Fruit fly (Drosophila melanogaster) whole organism, pupa: Measurements from ENCODE around the gene CG2604.

Source experiments
- CG10348 ChIP-seq: fragments of 200-800 bp; sonication (Bioruptor generic); IDR thresholded peaks from 2 replicates; pipeline ENCODE4 v1.3.6; 2022; ENCODE audit warnings: missing biosample characterization, missing genetic modification characterization
- CG12605 ChIP-seq: fragments of 200-800 bp; sonication (Bioruptor generic); IDR thresholded peaks from 2 replicates; pipeline ENCODE4 v1.3.6; 2022; ENCODE audit warnings: missing biosample characterization, missing genetic modification characterization
- CG13204 ChIP-seq: fragments of 200-800 bp; sonication (Bioruptor generic); optimal IDR thresholded peaks from 2 replicates; lab custom pipeline; 2018; ENCODE audit warnings: missing biosample characterization, mild to moderate bottlenecking, missing genetic modification characterization, moderate library complexity
- CG14655 ChIP-seq: fragments of 200-800 bp; sonication (Bioruptor generic); optimal IDR thresholded peaks from 3 replicates; lab custom pipeline; 2017; ENCODE audit warnings: mild to moderate bottlenecking, missing biosample characterization, missing genetic modification reagents, missing genetic modification characterization
- CG15710 ChIP-seq: fragments of 200-800 bp; sonication (Bioruptor generic); optimal IDR thresholded peaks from 2 replicates; lab custom pipeline; 2018; ENCODE audit warnings: missing biosample characterization, mild to moderate bottlenecking, missing genetic modification characterization, moderate library complexity
- CG17806 ChIP-seq: fragments of 200-800 bp; sonication (Bioruptor generic); optimal IDR thresholded peaks from 2 replicates; lab custom pipeline; 2018; ENCODE audit warnings: missing biosample characterization, mild to moderate bottlenecking, missing genetic modification characterization, moderate library complexity
- CG32121 ChIP-seq: fragments of 200-800 bp; sonication (Bioruptor generic); IDR thresholded peaks from 2 replicates; pipeline ENCODE4 v1.3.6; 2022; ENCODE audit warnings: missing biosample characterization, missing genetic modification characterization
- CG34367 ChIP-seq: fragments of 200-800 bp; sonication (Bioruptor generic); optimal IDR thresholded peaks from 2 replicates; lab custom pipeline; 2018; ENCODE audit warnings: missing biosample characterization, mild to moderate bottlenecking, missing genetic modification characterization
- CG4496 ChIP-seq: fragments of 200-800 bp; sonication (Bioruptor generic); IDR thresholded peaks from 3 replicates; pipeline ENCODE4 v1.3.6; 2022; ENCODE audit warnings: missing biosample characterization, missing genetic modification characterization
- CG8159 ChIP-seq: fragments of 200-800 bp; sonication (Bioruptor generic); optimal IDR thresholded peaks from 3 replicates; lab custom pipeline; 2018; ENCODE audit warnings: missing biosample characterization, mild to moderate bottlenecking, missing genetic modification characterization, moderate library complexity
- CG8301 ChIP-seq: fragments of 200-800 bp; sonication (Bioruptor generic); optimal IDR thresholded peaks from 2 replicates; lab custom pipeline; 2018; ENCODE audit warnings: missing biosample characterization, mild to moderate bottlenecking, missing genetic modification characterization
- CG9948 ChIP-seq: fragments of 200-800 bp; sonication (Bioruptor generic); optimal IDR thresholded peaks from 2 replicates; lab custom pipeline; 2018; ENCODE audit warnings: missing biosample characterization, mild to moderate bottlenecking, missing genetic modification characterization, moderate library complexity
- D1 ChIP-seq: fragments of 200-800 bp; sonication (Bioruptor generic); optimal IDR thresholded peaks from 2 replicates; lab custom pipeline; 2018; ENCODE audit warnings: missing biosample characterization, mild to moderate bottlenecking, missing genetic modification characterization, moderate library complexity
- EcR ChIP-seq: fragments of 200-800 bp; sonication (Bioruptor generic); optimal IDR thresholded peaks from 3 replicates; lab custom pipeline; 2019; ENCODE audit warnings: missing biosample characterization, missing genetic modification characterization, mild to moderate bottlenecking, moderate library complexity, missing genetic modification reagents
- Ets98B ChIP-seq: fragments of 200-800 bp; sonication (Bioruptor generic); IDR thresholded peaks from 2 replicates; pipeline ENCODE4 v1.3.6; 2022; ENCODE audit warnings: missing biosample characterization, missing genetic modification characterization
- Pif1A ChIP-seq: fragments of 200-800 bp; sonication (Bioruptor generic); optimal IDR thresholded peaks from 3 replicates; lab custom pipeline; 2016; ENCODE audit warnings: missing biosample characterization, missing genetic modification characterization
- Pif1B ChIP-seq: fragments of 200-800 bp; sonication (Bioruptor generic); optimal IDR thresholded peaks from 3 replicates; lab custom pipeline; 2016; ENCODE audit warnings: missing biosample characterization, missing genetic modification characterization
- Snoo ChIP-seq: fragments of 200-800 bp; sonication (Bioruptor generic); optimal IDR thresholded peaks from 3 replicates; lab custom pipeline; 2017; ENCODE audit warnings: missing biosample characterization, mild to moderate bottlenecking, missing genetic modification characterization, inconsistent platforms
- fd96Ca ChIP-seq: fragments of 200-800 bp; sonication (Bioruptor generic); IDR thresholded peaks from 3 replicates; pipeline ENCODE4 v1.3.6; 2022; ENCODE audit warnings: missing biosample characterization, missing genetic modification characterization
- gl ChIP-seq: fragments of 200-800 bp; sonication (Bioruptor generic); optimal IDR thresholded peaks from 2 replicates; lab custom pipeline; 2018; ENCODE audit warnings: missing biosample characterization, mild to moderate bottlenecking, missing genetic modification characterization
- rn ChIP-seq: fragments of 200-800 bp; sonication (Bioruptor generic); IDR thresholded peaks from 2 replicates; pipeline ENCODE4 v1.3.6; 2022; ENCODE audit warnings: missing biosample characterization, missing genetic modification characterization

The CG2604 gene

dm6 chr3R:5226025-5226424 is 2.9 kb upstream of the CG2604 start, which contains the start of gene Vps37B:
TSS of gene Vps37B (plus strand) at chr3R:5226158.
- no peak for TF ChIP-seq CG8301
- no peak for TF ChIP-seq Pif1A (GFP tag; lab: Kevin White, UChicago)
- no peak for TF ChIP-seq fd96Ca
- TF ChIP-seq CG17806 (tag; lab: Kevin White, UChicago), result no peak
- TF ChIP-seq Ets98B (GFP tag; lab: Robert Waterston, UW), result no peak
- TF ChIP-seq CG12605 (GFP tag; lab: Robert Waterston, UW), result no peak
- TF ChIP-seq EcR, result no peak
- no peak for TF ChIP-seq Pif1B (GFP tag; lab: Kevin White, UChicago)
- no peak for TF ChIP-seq rn (GFP tag; lab: Robert Waterston, UW)
- TF ChIP-seq CG14655, result no peak
- no peak for TF ChIP-seq CG10348 (GFP tag; lab: Robert Waterston, UW)
- no peak for TF ChIP-seq D1 (tag; lab: Kevin White, UChicago)
- no peak for TF ChIP-seq CG13204 (GFP tag; lab: Kevin White, UChicago)
- no peak for TF ChIP-seq gl (tag; lab: Kevin White, UChicago)
- no peak for TF ChIP-seq CG9948
- TF ChIP-seq CG15710, result no peak
- TF ChIP-seq CG32121, result no peak

dm6 chr3R:5223839-5224238 is 674 bp upstream of the CG2604 start, which contains the start of gene CG14664:
TSS of gene CG14664 (plus strand) at chr3R:5224139.
- peak; percentile 26; the same call in 1 of the 3 replicates for TF ChIP-seq fd96Ca
- TF ChIP-seq gl (tag; lab: Kevin White, UChicago), result no peak

dm6 chr3R:5219466-5219865 is 3.7 kb downstream of the CG2604 start, which contains the start of the genes Prosbeta2R2 and CG1116:
TSS of gene Prosbeta2R2 (minus strand) at chr3R:5219528.
TSS of gene CG1116 (plus strand) at chr3R:5219657.
- TF ChIP-seq CG9948 (no peak), CG8301 (no peak), fd96Ca (no peak), Snoo (no peak), Ets98B (GFP tag; lab: Robert Waterston, UW) (no peak), gl (tag; lab: Kevin White, UChicago) (no peak), CG14655 (no peak), CG13204 (GFP tag; lab: Kevin White, UChicago) (no peak), Pif1A (GFP tag; lab: Kevin White, UChicago) (no peak), CG4496 (GFP tag; lab: Robert Waterston, UW) (no peak), D1 (tag; lab: Kevin White, UChicago) (no peak), CG17806 (tag; lab: Kevin White, UChicago) (no peak), EcR (no peak)

dm6 chr3R:5217278-5217714 is 5.9 kb downstream of the CG2604 start, which contains the start of gene cno:
TSS of gene cno (minus strand) at chr3R:5217456.
- TF ChIP-seq D1 (tag; lab: Kevin White, UChicago) (no peak), fd96Ca (0 out of 3 replicates have a peak, but pooled peaks have one; percentile 22), gl (tag; lab: Kevin White, UChicago) (no peak), CG12605 (GFP tag; lab: Robert Waterston, UW) (peak; percentile 46; the same call in 1 of the 2 replicates), CG14655 (no peak), Ets98B (GFP tag; lab: Robert Waterston, UW) (peak; percentile 48; the same call in 1 of the 2 replicates), EcR (no peak), Snoo (peak; percentile 8), CG10348 (GFP tag; lab: Robert Waterston, UW) (no peak)
- TF ChIP-seq, all 21 proteins: peak for 4

dm6 chr3R:5216308-5216765 is 6.8 kb downstream of the CG2604 start:
- no peak for TF ChIP-seq CG32121
- TF ChIP-seq CG12605 (GFP tag; lab: Robert Waterston, UW), result no peak
- TF ChIP-seq CG13204 (GFP tag; lab: Kevin White, UChicago), result no peak
- TF ChIP-seq CG4496 (GFP tag; lab: Robert Waterston, UW), result no peak
- peak; percentile 60 for TF ChIP-seq EcR
- TF ChIP-seq, all 21 proteins: peak for 1

dm6 chr3R:5215334-5216307 is 7.5 kb downstream of the CG2604 start:
- TF ChIP-seq CG8301, result peak; percentile 90
- TF ChIP-seq CG32121, result peak; percentile 76
- peak; percentile 89 for TF ChIP-seq Pif1A (GFP tag; lab: Kevin White, UChicago)
- TF ChIP-seq CG34367 (tag; lab: Kevin White, UChicago), result peak; percentile 84
- peak; percentile 83 for TF ChIP-seq Pif1B (GFP tag; lab: Kevin White, UChicago)
- peak; percentile 70 for TF ChIP-seq gl (tag; lab: Kevin White, UChicago)
- peak; percentile 84 for TF ChIP-seq CG4496 (GFP tag; lab: Robert Waterston, UW)
- TF ChIP-seq fd96Ca, result peak; percentile 87
- peak; percentile 90 for TF ChIP-seq CG15710
- TF ChIP-seq Snoo, result peak; percentile 85
- peak; percentile 82 for TF ChIP-seq CG13204 (GFP tag; lab: Kevin White, UChicago)
- peak; percentile 63 for TF ChIP-seq rn (GFP tag; lab: Robert Waterston, UW)
- no peak for TF ChIP-seq CG10348 (GFP tag; lab: Robert Waterston, UW)
- peak; percentile 80 for TF ChIP-seq CG12605 (GFP tag; lab: Robert Waterston, UW)
- TF ChIP-seq CG17806 (tag; lab: Kevin White, UChicago), result peak; percentile 82
- peak; percentile 79 for TF ChIP-seq Ets98B (GFP tag; lab: Robert Waterston, UW)
- peak; percentile 89 for TF ChIP-seq CG8159
- peak; percentile 45 for TF ChIP-seq D1 (tag; lab: Kevin White, UChicago)
- peak; percentile 88 for TF ChIP-seq CG9948
- peak; percentile 90 for TF ChIP-seq CG14655
- TF ChIP-seq EcR, result peak; percentile 88
